Fruit fly (Drosophila melanogaster): ENCODE results near the gene Act79B.

DNA sequence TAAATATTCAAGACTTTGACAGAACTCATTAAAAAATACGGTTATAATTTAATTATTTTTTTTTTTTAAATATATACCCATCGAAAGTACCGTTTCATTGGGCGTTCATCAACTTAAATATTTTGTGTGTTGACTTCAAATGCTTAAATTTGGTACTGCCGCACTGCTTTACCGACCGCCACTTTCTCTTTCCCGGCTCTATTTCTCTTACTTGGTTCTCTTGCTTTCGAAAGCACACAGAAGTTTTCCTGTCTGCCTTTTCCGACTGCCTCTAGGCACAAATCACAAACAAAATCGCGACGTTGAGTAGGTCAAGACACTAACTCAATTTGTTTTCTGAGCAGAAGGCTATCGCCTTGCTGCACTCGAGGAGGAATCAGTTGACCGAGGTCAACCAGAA lies 9.0 kb downstream of the Act79B start:
- TF ChIP-seq Blimp-1 (GFP tag; optimal IDR thresholded peaks at IDR 0.05) (no peak), CG15336 (GFP tag; IDR thresholded peaks at IDR 0.05) (no peak), Eip78C (GFP tag) (no peak), CG6276 (GFP tag; optimal IDR thresholded peaks at IDR 0.05) (no peak)
